Fruit fly (Drosophila melanogaster) whole organism, prepupa: Measurements from ENCODE around the gene CG7179.

ENCODE experiments used
- CG10631 ChIP-seq: fragments of 200-800 bp; sonication (Bioruptor generic); optimal IDR thresholded peaks from 2 replicates; lab custom pipeline; 2016; ENCODE audit warnings: missing biosample characterization, missing genetic modification characterization
- CG10669 ChIP-seq: fragments of 200-800 bp; sonication (Bioruptor generic); optimal IDR thresholded peaks from 3 replicates; lab custom pipeline; 2018; ENCODE audit warnings: missing biosample characterization, mild to moderate bottlenecking, missing genetic modification characterization, moderate library complexity
- CG11294 ChIP-seq: fragments of 200-800 bp; sonication (Bioruptor generic); IDR thresholded peaks from 2 replicates; pipeline ENCODE4 v1.3.6; 2022; ENCODE audit warnings: missing biosample characterization, missing genetic modification characterization
- CG11762 ChIP-seq: fragments of 200-800 bp; sonication (Bioruptor generic); optimal IDR thresholded peaks from 3 replicates; lab custom pipeline; 2016; ENCODE audit warnings: missing biosample characterization, missing genetic modification characterization; ENCODE audit not compliant: insufficient read depth
- CG15336 ChIP-seq: fragments of 200-800 bp; sonication (Bioruptor generic); IDR thresholded peaks from 2 replicates; pipeline ENCODE4 v1.3.6; 2022; ENCODE audit warnings: missing biosample characterization, missing genetic modification characterization
- CG1621 ChIP-seq: fragments of 200-800 bp; sonication (Bioruptor generic); optimal IDR thresholded peaks from 3 replicates; lab custom pipeline; 2018; ENCODE audit warnings: missing biosample characterization, mild to moderate bottlenecking, missing genetic modification characterization
- CG16779 ChIP-seq: fragments of 200-800 bp; sonication (Bioruptor generic); optimal IDR thresholded peaks from 3 replicates; lab custom pipeline; 2017; ENCODE audit warnings: missing biosample characterization, mild to moderate bottlenecking, missing genetic modification characterization
- CG3032 ChIP-seq: fragments of 200-800 bp; optimal IDR thresholded peaks from 2 replicates; lab custom pipeline; 2019; ENCODE audit warnings: missing biosample characterization, mild to moderate bottlenecking, missing genetic modification characterization, moderate library complexity
- CG31627 ChIP-seq: fragments of 200-800 bp; sonication (Bioruptor generic); optimal IDR thresholded peaks from 3 replicates; lab custom pipeline; 2016; ENCODE audit warnings: missing biosample characterization, missing genetic modification characterization
- CG32006 ChIP-seq: fragments of 200-800 bp; sonication (Bioruptor generic); optimal IDR thresholded peaks from 3 replicates; lab custom pipeline; 2017; ENCODE audit warnings: missing biosample characterization, mild to moderate bottlenecking, missing genetic modification characterization
- CG34406 ChIP-seq: fragments of 200-800 bp; sonication (Bioruptor generic); optimal IDR thresholded peaks from 3 replicates; lab custom pipeline; 2016; ENCODE audit warnings: missing biosample characterization, missing genetic modification characterization
- CG3919 ChIP-seq: fragments of 200-800 bp; sonication (Bioruptor generic); optimal IDR thresholded peaks from 3 replicates; lab custom pipeline; 2016; ENCODE audit warnings: missing biosample characterization, missing genetic modification characterization
- CG4318 ChIP-seq: fragments of 200-800 bp; sonication (Bioruptor generic); optimal IDR thresholded peaks from 3 replicates; lab custom pipeline; 2017; ENCODE audit warnings: missing biosample characterization, mild to moderate bottlenecking, missing genetic modification characterization
- CG6163 ChIP-seq: fragments of 200-800 bp; sonication (Bioruptor generic); IDR thresholded peaks from 3 replicates; pipeline ENCODE4 v1.3.6; 2022; ENCODE audit warnings: missing biosample characterization, missing genetic modification characterization
- CG6276 ChIP-seq: fragments of 200-800 bp; sonication (Bioruptor generic); optimal IDR thresholded peaks from 2 replicates; lab custom pipeline; 2017; ENCODE audit warnings: missing biosample characterization, mild to moderate bottlenecking, missing genetic modification characterization
- CG6792 ChIP-seq: fragments of 200-800 bp; sonication (Bioruptor generic); optimal IDR thresholded peaks from 3 replicates; lab custom pipeline; 2016; ENCODE audit warnings: missing biosample characterization, missing genetic modification characterization
- CG6808 ChIP-seq: fragments of 200-800 bp; sonication (Bioruptor generic); optimal IDR thresholded peaks from 3 replicates; lab custom pipeline; 2017; ENCODE audit warnings: missing biosample characterization, missing genetic modification characterization, mild to moderate bottlenecking, moderate library complexity, missing genetic modification reagents
- CG6854 ChIP-seq: fragments of 200-800 bp; sonication (Bioruptor generic); optimal IDR thresholded peaks from 2 replicates; lab custom pipeline; 2017; ENCODE audit warnings: missing biosample characterization, mild to moderate bottlenecking, missing genetic modification characterization
- CG8119 ChIP-seq: fragments of 200-800 bp; sonication (Bioruptor generic); IDR thresholded peaks from 3 replicates; pipeline ENCODE4 v1.3.6; 2022; ENCODE audit warnings: missing biosample characterization, missing genetic modification characterization
- CG8319 ChIP-seq: fragments of 200-800 bp; sonication (Bioruptor generic); optimal IDR thresholded peaks from 3 replicates; lab custom pipeline; 2016; ENCODE audit warnings: missing biosample characterization, missing genetic modification characterization
- CG8632 ChIP-seq: fragments of 200-800 bp; sonication (Bioruptor generic); optimal IDR thresholded peaks from 3 replicates; lab custom pipeline; 2016; ENCODE audit warnings: missing biosample characterization, missing genetic modification characterization
- CG9139 ChIP-seq: fragments of 200-800 bp; sonication (Bioruptor generic); optimal IDR thresholded peaks from 3 replicates; lab custom pipeline; 2017; ENCODE audit warnings: missing biosample characterization, mild to moderate bottlenecking, missing genetic modification characterization
- Eip75B ChIP-seq: fragments of 200-800 bp; sonication (Bioruptor generic); optimal IDR thresholded peaks from 3 replicates; lab custom pipeline; 2016; ENCODE audit warnings: missing biosample characterization, missing genetic modification characterization
- Eip78C ChIP-seq: fragments of 200-800 bp; sonication (Bioruptor generic); peaks from one replicate; lab custom pipeline; 2016; ENCODE audit warnings: missing biosample characterization, missing genetic modification characterization
- Eip93F ChIP-seq: fragments of 200-800 bp; sonication (Bioruptor generic); optimal IDR thresholded peaks from 2 replicates; lab custom pipeline; 2016; ENCODE audit warnings: missing biosample characterization, mild to moderate bottlenecking, missing genetic modification characterization
- Ets96B ChIP-seq: fragments of 200-800 bp; optimal IDR thresholded peaks from 2 replicates; lab custom pipeline; 2019; ENCODE audit warnings: missing biosample characterization, mild to moderate bottlenecking, missing genetic modification characterization, moderate library complexity
- Hr38 ChIP-seq: sonication (Bioruptor generic); optimal IDR thresholded peaks from 2 replicates; lab custom pipeline; 2016; ENCODE audit warnings: missing biosample characterization, missing genetic modification characterization
- Hr4 ChIP-seq: fragments of 200-800 bp; sonication (Bioruptor generic); optimal IDR thresholded peaks from 3 replicates; lab custom pipeline; 2016; ENCODE audit warnings: missing biosample characterization, missing genetic modification characterization
- Lpt ChIP-seq: fragments of 200-800 bp; sonication (Bioruptor generic); optimal IDR thresholded peaks from 3 replicates; lab custom pipeline; 2016; ENCODE audit warnings: missing biosample characterization, missing genetic modification characterization
- OdsH ChIP-seq: fragments of 200-800 bp; sonication (Bioruptor generic); optimal IDR thresholded peaks from 3 replicates; lab custom pipeline; 2016; ENCODE audit warnings: missing biosample characterization, missing genetic modification characterization
- Sox14 ChIP-seq: fragments of 200-800 bp; sonication (Bioruptor generic); optimal IDR thresholded peaks from 3 replicates; lab custom pipeline; 2016; ENCODE audit warnings: missing biosample characterization, missing genetic modification characterization
- Sox15 ChIP-seq: fragments of 200-800 bp; sonication (Bioruptor generic); optimal IDR thresholded peaks from 3 replicates; lab custom pipeline; 2016; ENCODE audit warnings: missing biosample characterization, missing genetic modification characterization
- achi ChIP-seq: fragments of 200-800 bp; sonication (Bioruptor generic); optimal IDR thresholded peaks from 3 replicates; lab custom pipeline; 2016; ENCODE audit warnings: missing biosample characterization, missing genetic modification characterization
- acj6 ChIP-seq: fragments of 200-800 bp; sonication (Bioruptor generic); optimal IDR thresholded peaks from 3 replicates; lab custom pipeline; 2016; ENCODE audit warnings: missing biosample characterization, missing genetic modification characterization
- cyc ChIP-seq: fragments of 200-800 bp; sonication (Bioruptor generic); optimal IDR thresholded peaks from 3 replicates; lab custom pipeline; 2016; ENCODE audit warnings: missing biosample characterization, missing genetic modification characterization
- dac ChIP-seq: fragments of 200-800 bp; sonication (Bioruptor generic); optimal IDR thresholded peaks from 2 replicates; lab custom pipeline; 2017; ENCODE audit warnings: missing biosample characterization, mild to moderate bottlenecking, missing genetic modification characterization
- dsx ChIP-seq: fragments of 200-800 bp; optimal IDR thresholded peaks from 3 replicates; lab custom pipeline; 2019; ENCODE audit warnings: missing biosample characterization, mild to moderate bottlenecking, missing genetic modification characterization, moderate library complexity; ENCODE audit not compliant: poor library complexity, severe bottlenecking
- eg ChIP-seq: fragments of 200-800 bp; sonication (Bioruptor generic); IDR thresholded peaks from 3 replicates; pipeline ENCODE4 v1.3.6; 2022; ENCODE audit warnings: missing biosample characterization, missing genetic modification characterization
- esn ChIP-seq: fragments of 200-800 bp; sonication (Bioruptor generic); optimal IDR thresholded peaks from 2 replicates; lab custom pipeline; 2016; ENCODE audit warnings: missing biosample characterization, mild to moderate bottlenecking, missing genetic modification characterization, moderate library complexity
- fd59A ChIP-seq: fragments of 200-800 bp; sonication (Bioruptor generic); optimal IDR thresholded peaks from 2 replicates; lab custom pipeline; 2017; ENCODE audit warnings: missing biosample characterization, mild to moderate bottlenecking, missing genetic modification characterization, missing genetic modification reagents
- fkh ChIP-seq: fragments of 200-800 bp; sonication (Bioruptor generic); optimal IDR thresholded peaks from 3 replicates; lab custom pipeline; 2017; ENCODE audit warnings: missing biosample characterization, mild to moderate bottlenecking, missing genetic modification characterization, moderate library complexity
- lz ChIP-seq: fragments of 200-800 bp; sonication (Bioruptor generic); optimal IDR thresholded peaks from 3 replicates; lab custom pipeline; 2016; ENCODE audit warnings: missing biosample characterization, missing genetic modification characterization
- net ChIP-seq: fragments of 200-800 bp; sonication (Bioruptor generic); optimal IDR thresholded peaks from 3 replicates; lab custom pipeline; 2016; ENCODE audit warnings: missing biosample characterization, missing genetic modification characterization
- ss ChIP-seq, 2 experiments: fragments of 200-800 bp; sonication (Bioruptor generic); optimal IDR thresholded peaks; 2 replicates in 1 of 2; 3 replicates in 1 of 2; lab custom pipeline; 2017 to 2018; ENCODE audit warnings: mild to moderate bottlenecking in 2 of 2, missing biosample characterization in 2 of 2, missing genetic modification characterization in 2 of 2, moderate library complexity in 1 of 2

CG7179 gene

dm6 chr2L:7813357-7813756 is 35.5 kb upstream of the CG7179 start (continued):
- TF ChIP-seq CG6276 (GFP tag; lab: Kevin White, UChicago) (no peak), fkh (GFP tag; lab: Kevin White, UChicago) (peak; percentile 99), lz (no peak), Eip78C (peak; percentile 72), Eip75B (GFP tag; lab: Kevin White, UChicago) (no peak), CG8632 (GFP tag; lab: Kevin White, UChicago) (no peak), fd59A (no peak), CG6792 (GFP tag; lab: Kevin White, UChicago) (no peak), Sox15 (no peak), CG8319 (GFP tag; lab: Kevin White, UChicago) (no peak), Lpt (GFP tag; lab: Kevin White, UChicago) (no peak), Ets96B (tag; lab: Kevin White, UChicago) (no peak)

- TF ChIP-seq CG34406 (GFP tag; lab: Kevin White, UChicago) (no peak), CG32006 (GFP tag; lab: Kevin White, UChicago) (peak; percentile 33), CG10631 (GFP tag; lab: Kevin White, UChicago) (peak; percentile 7), Hr4 (GFP tag; lab: Kevin White, UChicago) (peak; percentile 15), CG8319 (GFP tag; lab: Kevin White, UChicago) (no peak), CG16779 (no peak), eg (GFP tag; lab: Robert Waterston, UW) (0 out of 3 replicates have a peak, but pooled peaks have one; percentile 19), OdsH (GFP tag; lab: Kevin White, UChicago) (peak; percentile 3), CG15336 (GFP tag; lab: Robert Waterston, UW) (peak; percentile 36; the same call in 1 of the 2 replicates)
- TF ChIP-seq, all 60 proteins: peak for 6
Measured at dm6 chr2L:7812555-7813339, 34.9 kb upstream of the CG7179 start.

dm6 chr2L:7811249-7812002 is 33.6 kb upstream of the CG7179 start, which contains the start of gene LanB1:
TSS of gene LanB1 (plus strand) at chr2L:7811438.
- TF ChIP-seq CG31627 (no peak), OdsH (GFP tag; lab: Kevin White, UChicago) (no peak), cyc (GFP tag; lab: Kevin White, UChicago) (no peak), CG9139 (GFP tag; lab: Kevin White, UChicago) (no peak), achi (GFP tag; lab: Kevin White, UChicago) (no peak), Sox14 (GFP tag; lab: Kevin White, UChicago) (no peak), CG11294 (GFP tag; lab: Robert Waterston, UW) (no peak; the same call in 1 of the 2 replicates), CG6808 (GFP tag; lab: Kevin White, UChicago) (peak; percentile 2), CG15336 (GFP tag; lab: Robert Waterston, UW) (peak; percentile 45; the same call in 1 of the 2 replicates), CG6163 (GFP tag; lab: Robert Waterston, UW) (peak; percentile 64; the same call in 2 of the 3 replicates), Hr38 (GFP tag; lab: Kevin White, UChicago) (no peak), Eip75B (GFP tag; lab: Kevin White, UChicago) (no peak), CG6276 (GFP tag; lab: Kevin White, UChicago) (peak; percentile 43), ss (GFP tag; optimal IDR thresholded peaks at IDR 0.05; lab: Kevin White, UChicago) (peak; percentile 21 to 51), CG1621 (tag; lab: Kevin White, UChicago) (no peak), dsx (GFP tag; lab: Kevin White, UChicago) (no peak), CG6854 (GFP tag; lab: Kevin White, UChicago) (peak; percentile 39), Lpt (GFP tag; lab: Kevin White, UChicago) (peak; percentile 44), CG3919 (GFP tag; lab: Kevin White, UChicago) (peak; percentile 34), CG4318 (GFP tag; lab: Kevin White, UChicago) (no peak), CG3032 (tag; lab: Kevin White, UChicago) (no peak), esn (GFP tag; lab: Kevin White, UChicago) (no peak), acj6 (GFP tag; lab: Kevin White, UChicago) (no peak), Eip93F (GFP tag; lab: Kevin White, UChicago) (no peak), net (GFP tag; lab: Kevin White, UChicago) (no peak), CG11762 (GFP tag; lab: Kevin White, UChicago) (no peak), CG10669 (GFP tag; lab: Kevin White, UChicago) (no peak), CG8119 (GFP tag; lab: Robert Waterston, UW) (peak; percentile 47; the same call in 1 of the 3 replicates), Ets96B (tag; lab: Kevin White, UChicago) (no peak), eg (GFP tag; lab: Robert Waterston, UW) (0 out of 3 replicates have a peak, but pooled peaks have one; percentile 40), dac (GFP tag; lab: Kevin White, UChicago) (no peak)
